Worm (Caenorhabditis elegans): ENCODE data around the gene syx-5.

syx-5 gene

ce11 chrV:11725971-11726370 is 38.7 kb upstream of the syx-5 start, which contains the start of gene daf-11:
Gene daf-11, minus strand, starts transcription at chrV:11726071.
- TF ChIP-seq nhr-41 (GFP tag; IDR thresholded peaks at IDR 0.05) (no peak), nhr-25 (tag; optimal IDR thresholded peaks at IDR 0.05; ENCODE audit: borderline replicate concordance, insufficient read depth) (no peak), fkh-10 (GFP tag; optimal IDR thresholded peaks at IDR 0.05) (no peak), cey-2 (tag; optimal IDR thresholded peaks at IDR 0.05; ENCODE audit: borderline replicate concordance, insufficient read depth) (no peak), nhr-42 (GFP tag; IDR thresholded peaks at IDR 0.05) (no peak), Y75B8A.6 (GFP tag; IDR thresholded peaks at IDR 0.05) (no peak), snpc-1.2 (GFP tag; IDR thresholded peaks at IDR 0.05) (no peak), ZK546.5 (tag; optimal IDR thresholded peaks at IDR 0.05) (no peak), ces-1 (GFP tag; optimal IDR thresholded peaks at IDR 0.05) (no peak), daf-19 (GFP tag; conservative IDR thresholded peaks at IDR 0.05) (no peak), Y5F2A.4 (GFP tag; optimal IDR thresholded peaks at IDR 0.05) (no peak), tra-1 (GFP tag; IDR thresholded peaks at IDR 0.05) (no peak), arid-1 (GFP tag; conservative IDR thresholded peaks at IDR 0.05) (no peak), mes-2 (tag; optimal IDR thresholded peaks at IDR 0.05; ENCODE audit: poor library complexity, severe bottlenecking) (no peak), jun-1 (tag; optimal IDR thresholded peaks at IDR 0.05) (no peak), nhr-77 (tag; optimal IDR thresholded peaks at IDR 0.05) (no peak), duxl-1 (tag; optimal IDR thresholded peaks at IDR 0.05; ENCODE audit: poor library complexity) (no peak)

- no peak for TF ChIP-seq nhr-10 (tag; optimal IDR thresholded peaks at IDR 0.05)
- no peak for TF ChIP-seq snpc-4 (tag; optimal IDR thresholded peaks at IDR 0.05)
- TF ChIP-seq nhr-6 (tag; optimal IDR thresholded peaks at IDR 0.05) = no peak
- no peak for TF ChIP-seq egl-27 (tag; optimal IDR thresholded peaks at IDR 0.05)
- no peak for TF ChIP-seq ctbp-1 (GFP tag; IDR thresholded peaks at IDR 0.05)
- TF ChIP-seq attf-4 (tag; optimal IDR thresholded peaks at IDR 0.05) = no peak
- no peak for TF ChIP-seq dmd-8 (GFP tag; IDR thresholded peaks at IDR 0.05)
- TF ChIP-seq zfp-2 (tag; optimal IDR thresholded peaks at IDR 0.05) = no peak
- TF ChIP-seq hmg-1.1 (GFP tag; IDR thresholded peaks at IDR 0.05) = no peak
- no peak for TF ChIP-seq dve-1 (tag; optimal IDR thresholded peaks at IDR 0.05; ENCODE audit: insufficient read depth)
- no peak for TF ChIP-seq mxl-3 (GFP tag; optimal IDR thresholded peaks at IDR 0.05)
- TF ChIP-seq R02D3.7 (tag; optimal IDR thresholded peaks at IDR 0.05) = no peak
- TF ChIP-seq F49E8.2 (tag; optimal IDR thresholded peaks at IDR 0.05; ENCODE audit: borderline replicate concordance) = no peak
- no peak for TF ChIP-seq Y48G9A.11 (GFP tag; IDR thresholded peaks at IDR 0.05)
Observed at ce11 chrV:11730060-11730459, 34.6 kb upstream of the syx-5 start, which contains the start of gene rhr-2. Gene rhr-2, minus strand, starts transcription at chrV:11730160.

- TF ChIP-seq unc-62 (GFP tag; optimal IDR thresholded peaks at IDR 0.05 in 1 of 2) (peak in 1 of 2 experiments; percentile 32), unc-62 (tag; optimal IDR thresholded peaks at IDR 0.05) (no peak), aha-1 (tag) (peak; percentile 91), mdl-1 (tag; optimal IDR thresholded peaks at IDR 0.05) (no peak), F10B5.3 (tag; optimal IDR thresholded peaks at IDR 0.05) (no peak)
Observed at ce11 chrV:11732049-11732448, 32.7 kb upstream of the syx-5 start.

- TF ChIP-seq T20F7.1 (GFP tag; optimal IDR thresholded peaks at IDR 0.05) = peak; percentile 41
- peak; percentile 94 for TF ChIP-seq dpl-1 (GFP tag; optimal IDR thresholded peaks at IDR 0.05)
- TF ChIP-seq pha-4 (GFP tag; IDR thresholded peaks at IDR 0.05) = no peak
- TF ChIP-seq pha-4 (tag; optimal IDR thresholded peaks at IDR 0.05) = peak; percentile 67
- peak; percentile 34 for TF ChIP-seq nhr-6 (tag; optimal IDR thresholded peaks at IDR 0.05)
- no peak for TF ChIP-seq ceh-20 (GFP tag; IDR thresholded peaks at IDR 0.05)
- TF ChIP-seq nhr-28 (tag; optimal IDR thresholded peaks at IDR 0.05) = peak; percentile 19
- TF ChIP-seq daf-8 (GFP tag; IDR thresholded peaks at IDR 0.05) = no peak
- peak; percentile 91 for TF ChIP-seq lin-38 (GFP tag; IDR thresholded peaks at IDR 0.05)
- peak; percentile 36 for TF ChIP-seq rbr-2 (tag; optimal IDR thresholded peaks at IDR 0.05)
Observed at ce11 chrV:11733460-11733859, 31.2 kb upstream of the syx-5 start, which contains the start of gene npp-22. Gene npp-22, minus strand, starts transcription at chrV:11733472.
